Worm (Caenorhabditis elegans): ENCODE results near the gene mtr-4.

DNA sequence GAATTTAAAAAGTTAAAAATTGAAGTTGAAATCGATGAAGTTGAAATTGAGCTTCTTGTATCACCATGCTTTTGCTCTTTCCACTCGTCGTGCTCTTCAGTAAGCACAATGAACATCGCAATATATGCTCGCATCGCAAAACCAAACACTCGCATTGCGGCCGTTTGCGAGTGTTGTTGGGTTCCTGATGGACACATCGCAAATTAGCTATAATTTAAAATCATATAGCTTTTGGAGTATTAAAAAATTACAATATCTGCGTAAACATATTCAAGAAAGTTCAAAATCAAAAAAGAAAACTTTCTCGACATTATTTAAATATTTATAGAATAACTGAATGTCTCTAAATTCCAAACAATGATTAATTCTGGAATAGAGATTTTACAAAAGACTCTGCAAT lies 16.6 kb downstream of the mtr-4 start, which contains the start of gene K07F5.17:
- TF ChIP-seq fos-1 (tag; optimal IDR thresholded peaks at IDR 0.05) = no peak
- TF ChIP-seq snpc-4 (tag; optimal IDR thresholded peaks at IDR 0.05) = no peak
- TF ChIP-seq blmp-1 (tag; optimal IDR thresholded peaks at IDR 0.05; ENCODE audit: insufficient read depth) = no peak
- TF ChIP-seq zag-1 (tag; optimal IDR thresholded peaks at IDR 0.05) = no peak
- no peak for TF ChIP-seq aly-2 (tag; optimal IDR thresholded peaks at IDR 0.05)
- TF ChIP-seq egl-27 (tag; optimal IDR thresholded peaks at IDR 0.05) = no peak
- TF ChIP-seq nhr-12 (tag; optimal IDR thresholded peaks at IDR 0.05) = no peak
- no peak for TF ChIP-seq lin-39 (tag; optimal IDR thresholded peaks at IDR 0.05)
- no peak for TF ChIP-seq mdl-1 (tag; optimal IDR thresholded peaks at IDR 0.05)
- TF ChIP-seq unc-55 (GFP tag; optimal IDR thresholded peaks at IDR 0.05) = no peak
- TF ChIP-seq unc-39 (tag; optimal IDR thresholded peaks at IDR 0.05) = no peak
- TF ChIP-seq nhr-237 (tag; optimal IDR thresholded peaks at IDR 0.05) = no peak
- no peak for TF ChIP-seq R02D3.7 (tag; optimal IDR thresholded peaks at IDR 0.05)

All from whole organism, L2 larva.